Fruit fly (Drosophila melanogaster): ENCODE data around the gene feo.

The feo gene

DNA sequence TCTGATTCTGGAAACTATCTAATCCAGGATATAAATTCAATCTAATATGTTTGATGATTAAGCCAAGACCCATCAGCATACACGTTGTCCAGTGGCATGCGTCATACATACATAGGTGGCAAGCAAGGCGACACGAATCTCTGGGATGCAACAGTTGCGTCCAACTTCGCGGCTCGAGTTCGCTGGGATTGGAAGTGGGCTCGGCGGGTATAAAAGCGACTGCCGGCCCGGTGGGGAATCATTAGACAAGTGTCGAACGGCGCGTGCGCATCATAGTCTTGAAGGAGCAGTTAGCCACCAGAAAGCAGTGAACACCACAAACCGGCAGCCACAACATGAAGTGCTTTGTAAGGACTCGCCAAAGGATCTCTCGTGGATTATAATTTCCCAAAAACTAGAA is 14.4 kb upstream of the feo start, which contains the start of gene CG2157:
Gene CG2157, plus strand, starts transcription at position 240 of the 400 bp plus-strand sequence.
- no peak for TF ChIP-seq Smox (GFP tag; optimal IDR thresholded peaks at IDR 0.05)
- TF ChIP-seq Lpt (GFP tag; optimal IDR thresholded peaks at IDR 0.05), result no peak
- TF ChIP-seq CG15336 (GFP tag; IDR thresholded peaks at IDR 0.05), result no peak
- TF ChIP-seq OdsH (GFP tag; optimal IDR thresholded peaks at IDR 0.05), result no peak
- no peak for TF ChIP-seq CG4318 (GFP tag; optimal IDR thresholded peaks at IDR 0.05)
- TF ChIP-seq fd59A (GFP tag; optimal IDR thresholded peaks at IDR 0.05), result no peak
- no peak for TF ChIP-seq CG10631 (GFP tag; optimal IDR thresholded peaks at IDR 0.05)
- no peak for TF ChIP-seq Hr39 (GFP tag; optimal IDR thresholded peaks at IDR 0.05)
- TF ChIP-seq net (GFP tag; optimal IDR thresholded peaks at IDR 0.05), result no peak

DNA sequence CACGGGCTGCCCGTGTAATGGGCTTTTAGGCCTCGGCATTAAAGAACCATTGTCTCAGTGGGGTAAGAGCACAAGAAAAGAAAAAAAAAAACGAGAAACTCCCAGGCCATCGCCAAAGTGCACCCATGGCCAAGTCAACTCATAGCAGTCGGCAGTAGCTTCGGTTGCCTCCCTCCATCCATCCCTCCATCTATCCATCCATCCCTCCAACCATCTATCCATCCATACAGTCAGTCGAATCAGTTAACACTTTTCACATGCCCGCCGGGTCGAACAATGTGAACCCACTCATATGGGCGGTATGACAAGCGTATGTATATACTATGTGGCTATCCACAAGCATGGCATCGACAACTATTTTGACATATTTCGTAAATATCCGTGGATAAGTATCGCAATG is 13.0 kb upstream of the feo start:
- TF ChIP-seq CG6276 (GFP tag; optimal IDR thresholded peaks at IDR 0.05) (no peak), Ets21C (GFP tag; optimal IDR thresholded peaks at IDR 0.05) (no peak), Sox102F (GFP tag; optimal IDR thresholded peaks at IDR 0.05) (no peak), fd59A (GFP tag; optimal IDR thresholded peaks at IDR 0.05) (no peak), CG11294 (GFP tag; IDR thresholded peaks at IDR 0.05) (no peak), CG11762 (GFP tag; optimal IDR thresholded peaks at IDR 0.05; ENCODE audit: insufficient read depth) (no peak), CG16779 (tag; optimal IDR thresholded peaks at IDR 0.05) (no peak), CG34406 (GFP tag; optimal IDR thresholded peaks at IDR 0.05) (no peak), CG9139 (GFP tag; optimal IDR thresholded peaks at IDR 0.05) (no peak), spab (GFP tag; optimal IDR thresholded peaks at IDR 0.05) (no peak), lz (GFP tag; optimal IDR thresholded peaks at IDR 0.05) (no peak), Eip93F (GFP tag; optimal IDR thresholded peaks at IDR 0.05) (no peak), CG10669 (GFP tag; optimal IDR thresholded peaks at IDR 0.05) (no peak), CG6792 (GFP tag; optimal IDR thresholded peaks at IDR 0.05) (no peak), CG10631 (GFP tag; optimal IDR thresholded peaks at IDR 0.05) (no peak), Blimp-1 (GFP tag; optimal IDR thresholded peaks at IDR 0.05) (no peak), Hr39 (GFP tag; optimal IDR thresholded peaks at IDR 0.05) (no peak)

DNA sequence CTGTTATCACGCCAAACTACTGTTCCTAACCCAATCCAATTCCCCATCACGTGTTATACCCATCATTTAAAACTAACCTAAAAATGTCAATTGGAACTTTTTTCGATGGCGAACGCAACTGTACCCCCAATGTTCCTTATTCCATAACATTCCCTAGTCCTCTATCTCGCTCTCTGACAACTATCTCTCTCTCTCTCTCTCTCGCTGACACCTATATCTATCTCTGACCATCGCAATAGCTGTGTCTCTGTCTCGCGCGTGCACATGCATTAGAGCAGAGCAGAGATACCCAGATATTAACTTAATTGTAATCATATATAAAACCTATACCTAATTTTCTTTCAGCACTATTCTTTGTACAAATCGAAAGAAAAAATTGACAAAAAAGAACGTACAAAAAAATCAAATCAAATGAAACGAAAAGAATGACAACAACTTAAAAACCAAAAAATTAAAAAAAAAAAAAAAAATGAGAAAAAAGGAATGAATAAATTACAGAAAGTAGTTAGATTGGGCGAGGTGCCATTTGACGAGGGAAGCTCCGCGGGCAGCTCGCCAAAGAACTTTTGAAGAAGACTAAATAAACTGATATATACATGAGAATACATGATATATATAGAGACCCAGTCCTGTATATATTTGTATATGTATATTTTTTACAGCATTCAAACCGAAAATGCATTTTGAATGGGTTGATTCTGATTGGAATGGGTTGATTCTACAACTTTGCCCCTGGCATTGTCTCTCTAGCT is 11.1 kb upstream of the feo start:
- no peak for TF ChIP-seq Hr4 (GFP tag; optimal IDR thresholded peaks at IDR 0.05)
- TF ChIP-seq CG9139 (GFP tag; optimal IDR thresholded peaks at IDR 0.05), result no peak
- TF ChIP-seq Hr39 (GFP tag; optimal IDR thresholded peaks at IDR 0.05), result no peak
- no peak for TF ChIP-seq CG8632 (GFP tag; optimal IDR thresholded peaks at IDR 0.05)
- no peak for TF ChIP-seq CG15336 (GFP tag; IDR thresholded peaks at IDR 0.05)
- TF ChIP-seq CG6276 (GFP tag; optimal IDR thresholded peaks at IDR 0.05), result no peak
- no peak for TF ChIP-seq CG32006 (GFP tag; optimal IDR thresholded peaks at IDR 0.05)
- TF ChIP-seq svp (GFP tag), result no peak
- no peak for TF ChIP-seq achi (GFP tag; optimal IDR thresholded peaks at IDR 0.05)
- TF ChIP-seq CG8319 (GFP tag; optimal IDR thresholded peaks at IDR 0.05), result no peak
- no peak for TF ChIP-seq pdm3 (GFP tag; optimal IDR thresholded peaks at IDR 0.05)

DNA sequence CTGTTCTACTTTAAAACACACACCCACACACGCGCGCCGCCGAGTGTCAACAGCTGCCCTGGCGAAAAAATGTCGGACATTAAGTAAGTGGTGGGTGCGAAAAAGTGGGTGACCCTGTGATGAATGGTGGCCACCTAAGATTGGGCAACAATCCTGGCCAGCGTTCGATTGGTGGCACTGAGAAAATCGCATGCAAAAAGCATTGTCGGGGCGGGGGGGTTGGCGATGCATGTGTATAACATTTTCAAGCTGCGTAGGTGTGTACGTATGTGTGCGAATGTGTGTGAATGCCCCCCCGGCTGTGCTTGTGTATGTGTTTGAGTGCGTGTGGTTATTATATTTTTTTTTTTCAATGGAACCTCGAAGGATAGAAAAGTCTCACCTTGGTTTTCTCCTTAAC is 3.2 kb upstream of the feo start:
- TF ChIP-seq CG34406 (GFP tag; optimal IDR thresholded peaks at IDR 0.05) (no peak), Gug (GFP tag; IDR thresholded peaks at IDR 0.05) (no peak), Met (GFP tag; optimal IDR thresholded peaks at IDR 0.05) (no peak), lz (GFP tag; optimal IDR thresholded peaks at IDR 0.05) (no peak), fkh (GFP tag; optimal IDR thresholded peaks at IDR 0.05) (no peak), pdm3 (GFP tag; optimal IDR thresholded peaks at IDR 0.05) (no peak), CG3032 (tag; optimal IDR thresholded peaks at IDR 0.05) (no peak), Hr4 (GFP tag; optimal IDR thresholded peaks at IDR 0.05) (no peak), Lpt (GFP tag; optimal IDR thresholded peaks at IDR 0.05) (no peak), acj6 (GFP tag; optimal IDR thresholded peaks at IDR 0.05) (no peak), Eip75B (GFP tag; optimal IDR thresholded peaks at IDR 0.05) (no peak), CG10631 (GFP tag; optimal IDR thresholded peaks at IDR 0.05) (no peak), CG16779 (tag; optimal IDR thresholded peaks at IDR 0.05) (no peak), CG9139 (GFP tag; optimal IDR thresholded peaks at IDR 0.05) (no peak)

Measured in whole organism, prepupa.